Fruit fly (Drosophila melanogaster) whole organism: Measurements from ENCODE around the gene CG8838.

Experiments used
- CG8478 ChIP-seq: fragments of >200 bp; optimal IDR thresholded peaks from 2 replicates; lab custom pipeline; 2018; ENCODE audit warnings: inconsistent platforms
- Dll ChIP-seq: fragments of >200 bp; optimal IDR thresholded peaks from 2 replicates; lab custom pipeline; 2017
- EcR ChIP-seq, 2 experiments: fragments of >200 bp; optimal IDR thresholded peaks; 2 replicates each; lab custom pipeline; 2017; ENCODE audit warnings: missing biosample characterization in 2 of 2, missing genetic modification characterization in 2 of 2, missing genetic modification reagents in 2 of 2
- pan ChIP-seq: fragments of >200 bp; optimal IDR thresholded peaks from 2 replicates; lab custom pipeline; 2017
- psq ChIP-seq: fragments of >200 bp; optimal IDR thresholded peaks from 2 replicates; lab custom pipeline; 2017
- usp ChIP-seq: fragments of >200 bp; optimal IDR thresholded peaks from 2 replicates; lab custom pipeline; 2017; ENCODE audit warnings: missing biosample characterization, missing genetic modification characterization, mixed read lengths

CG8838 gene

DNA sequence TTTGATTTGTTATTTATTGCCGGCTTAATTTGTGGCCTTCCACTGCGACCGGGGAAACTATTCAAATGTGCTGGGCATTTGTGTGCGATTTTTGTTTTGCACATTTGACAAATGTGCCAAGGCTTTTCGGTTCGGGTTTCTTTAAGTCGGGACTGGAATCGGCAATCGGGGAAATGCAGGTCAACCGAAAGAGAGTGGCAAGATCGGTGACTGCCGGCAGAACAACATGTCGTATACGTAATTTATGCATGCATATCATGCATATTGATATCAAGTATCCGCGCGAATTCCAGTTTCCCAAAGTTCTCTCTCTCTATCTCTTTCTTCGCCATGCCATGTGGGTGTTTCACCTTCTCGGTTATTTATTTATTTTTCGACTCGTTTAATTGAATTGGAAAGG, 15.1 kb upstream of the CG8838 start:
- TF ChIP-seq Dll (lab: Kevin White, UChicago), result no peak
- TF ChIP-seq psq (lab: Kevin White, UChicago), result no peak
- TF ChIP-seq EcR (GFP tag; optimal IDR thresholded peaks at IDR 0.05; lab: Kevin White, UChicago), result no peak
- no peak for TF ChIP-seq CG8478
- TF ChIP-seq pan (lab: Kevin White, UChicago), result no peak
- no peak for TF ChIP-seq usp (GFP tag; lab: Kevin White, UChicago)

DNA sequence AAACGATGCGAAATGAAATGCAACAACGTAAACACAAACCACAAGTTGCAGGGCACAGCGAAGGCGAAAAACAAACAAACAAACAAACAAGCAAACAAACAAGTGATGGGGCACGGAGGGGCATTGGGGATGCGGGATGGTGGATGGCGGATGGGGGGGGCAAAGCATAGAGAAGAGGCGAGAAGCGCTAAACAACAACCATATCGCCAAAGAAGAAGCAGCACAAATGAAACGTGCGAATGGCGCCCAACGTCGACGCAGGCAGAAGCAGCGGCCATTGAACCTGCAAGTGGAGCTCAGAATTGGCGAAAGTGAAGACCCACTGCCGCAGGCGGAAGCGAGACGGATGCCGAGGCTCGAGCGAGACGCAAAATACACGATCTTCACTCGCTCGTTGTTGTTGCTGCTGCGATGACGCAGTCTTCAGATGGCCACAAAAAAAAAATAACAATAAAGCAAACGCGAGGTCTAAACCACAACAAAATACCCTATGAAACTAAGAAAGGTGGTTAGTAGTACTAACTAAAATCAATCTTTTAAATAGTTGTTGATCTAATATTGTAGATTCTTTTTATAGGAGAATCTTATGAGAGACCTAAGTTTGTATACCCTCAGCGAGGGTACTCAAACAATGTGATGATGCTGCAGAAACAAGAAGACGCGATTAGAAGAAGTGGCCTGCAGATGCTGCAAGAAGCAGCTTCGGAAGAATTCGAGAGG, 11.5 kb upstream of the CG8838 start:
- TF ChIP-seq usp (GFP tag; lab: Kevin White, UChicago) (no peak), CG8478 (no peak), psq (lab: Kevin White, UChicago) (no peak), EcR (GFP tag; optimal IDR thresholded peaks at IDR 0.05; lab: Kevin White, UChicago) (peak; percentile 91 to 97), Dll (lab: Kevin White, UChicago) (peak; percentile 14), pan (lab: Kevin White, UChicago) (no peak)

DNA sequence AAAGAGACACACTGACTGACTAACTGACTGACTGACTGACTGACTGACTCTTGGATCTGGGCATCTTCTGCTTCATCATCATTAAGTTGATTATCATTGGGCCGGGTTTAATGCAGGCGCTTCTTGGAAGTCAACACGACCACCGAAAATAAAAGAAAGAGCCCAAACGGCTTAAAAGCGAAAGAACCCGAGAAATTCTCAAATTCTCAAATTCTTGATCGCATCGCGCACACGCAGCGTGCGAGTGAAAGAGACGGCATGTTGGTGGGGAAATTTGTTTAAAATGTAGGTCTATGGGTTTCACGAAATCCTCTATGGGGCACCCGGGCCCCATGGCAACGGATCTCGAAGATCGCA, 11.0 kb upstream of the CG8838 start:
- TF ChIP-seq pan (lab: Kevin White, UChicago), result no peak
- no peak for TF ChIP-seq usp (GFP tag; lab: Kevin White, UChicago)
- no peak for TF ChIP-seq EcR (GFP tag; optimal IDR thresholded peaks at IDR 0.05; lab: Kevin White, UChicago)
- TF ChIP-seq CG8478, result no peak
- TF ChIP-seq Dll (lab: Kevin White, UChicago), result no peak
- TF ChIP-seq psq (lab: Kevin White, UChicago), result no peak

DNA sequence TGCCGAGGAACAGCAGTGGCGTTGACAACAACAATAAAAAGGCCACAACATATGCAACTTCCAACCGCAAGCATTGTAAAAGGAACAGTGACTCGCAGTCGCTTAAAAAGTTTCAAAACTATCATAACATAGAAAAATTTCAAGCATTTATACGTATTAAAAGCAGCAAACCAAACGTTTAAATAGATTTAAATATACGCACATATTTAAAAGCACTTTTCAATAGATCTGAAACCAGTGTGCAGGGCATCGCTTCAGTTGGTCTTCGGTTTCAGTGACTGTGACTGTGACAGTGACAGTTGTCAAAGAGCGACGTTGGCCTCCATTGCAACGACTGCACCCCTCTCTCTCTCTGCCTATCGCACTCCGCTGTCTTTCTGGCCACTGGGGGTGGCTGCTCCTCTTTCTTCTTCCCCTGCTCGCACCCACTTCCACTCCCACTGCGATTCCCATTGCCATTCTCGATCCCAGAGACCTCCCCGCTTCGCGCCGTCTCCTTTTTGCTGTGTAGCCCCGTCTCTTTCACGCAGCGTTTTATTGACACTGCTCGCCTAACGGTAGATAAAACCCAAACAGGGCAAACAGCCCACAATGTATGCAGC, 9.2 kb upstream of the CG8838 start:
- TF ChIP-seq usp (GFP tag; lab: Kevin White, UChicago), result no peak
- no peak for TF ChIP-seq EcR (GFP tag; optimal IDR thresholded peaks at IDR 0.05; lab: Kevin White, UChicago)
- TF ChIP-seq Dll (lab: Kevin White, UChicago), result no peak
- TF ChIP-seq CG8478, result no peak
- TF ChIP-seq psq (lab: Kevin White, UChicago), result no peak
- no peak for TF ChIP-seq pan (lab: Kevin White, UChicago)

DNA sequence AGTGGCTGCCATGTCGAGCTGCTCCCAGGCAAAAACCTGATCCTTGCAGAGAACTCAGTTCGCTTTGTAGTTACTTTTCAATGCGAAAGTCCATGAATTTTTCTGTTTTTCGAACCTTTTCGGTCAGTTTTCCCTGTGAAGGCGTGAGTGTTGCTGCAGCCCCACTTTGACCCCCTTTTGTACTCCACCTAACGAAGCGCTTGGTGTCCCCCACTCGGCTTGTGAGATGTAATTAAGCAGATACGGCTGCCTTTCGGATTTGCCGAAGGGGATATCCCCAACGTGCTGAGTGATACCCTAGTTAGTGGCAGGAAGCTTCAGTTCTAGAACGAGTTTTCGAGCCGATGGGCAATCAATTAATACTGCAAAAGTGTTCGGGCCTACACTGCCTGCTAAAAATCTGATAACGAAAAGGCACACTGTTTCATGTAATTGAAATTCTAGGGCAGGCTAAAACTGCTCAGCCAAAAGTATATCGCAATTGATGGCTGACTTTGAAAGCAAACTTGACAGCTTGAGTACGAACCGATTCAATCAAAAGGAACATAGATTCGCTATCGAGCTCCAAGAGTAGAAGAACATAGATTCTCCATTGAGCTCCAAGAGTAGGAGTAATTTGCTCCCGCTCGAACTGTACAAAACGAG, 5.7 kb upstream of the CG8838 start:
- TF ChIP-seq EcR (GFP tag; optimal IDR thresholded peaks at IDR 0.05; lab: Kevin White, UChicago), result no peak

DNA sequence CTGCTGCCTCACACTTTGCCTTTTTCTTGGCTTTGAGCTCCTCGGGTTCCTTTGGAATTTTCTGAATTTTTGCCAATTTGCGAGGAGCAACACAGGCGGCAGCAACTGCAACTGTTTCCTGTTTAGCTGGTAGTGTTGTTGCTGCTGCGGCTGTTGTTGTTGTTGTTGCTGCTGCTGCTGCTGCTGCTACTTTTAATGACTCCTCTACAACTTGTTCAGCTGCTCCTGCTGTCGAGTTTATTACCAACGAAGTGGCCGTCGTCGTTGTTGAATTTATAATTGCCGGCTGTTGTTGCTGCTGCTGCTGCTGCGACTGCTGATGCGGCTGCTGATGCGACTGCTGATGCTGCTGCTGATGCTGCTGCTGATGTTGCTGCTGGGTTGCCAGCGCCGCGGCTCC, 4.5 kb upstream of the CG8838 start:
- TF ChIP-seq Dll (lab: Kevin White, UChicago) (no peak), pan (lab: Kevin White, UChicago) (no peak), CG8478 (no peak), psq (lab: Kevin White, UChicago) (no peak), usp (GFP tag; lab: Kevin White, UChicago) (no peak), EcR (GFP tag; optimal IDR thresholded peaks at IDR 0.05; lab: Kevin White, UChicago) (no peak)

DNA sequence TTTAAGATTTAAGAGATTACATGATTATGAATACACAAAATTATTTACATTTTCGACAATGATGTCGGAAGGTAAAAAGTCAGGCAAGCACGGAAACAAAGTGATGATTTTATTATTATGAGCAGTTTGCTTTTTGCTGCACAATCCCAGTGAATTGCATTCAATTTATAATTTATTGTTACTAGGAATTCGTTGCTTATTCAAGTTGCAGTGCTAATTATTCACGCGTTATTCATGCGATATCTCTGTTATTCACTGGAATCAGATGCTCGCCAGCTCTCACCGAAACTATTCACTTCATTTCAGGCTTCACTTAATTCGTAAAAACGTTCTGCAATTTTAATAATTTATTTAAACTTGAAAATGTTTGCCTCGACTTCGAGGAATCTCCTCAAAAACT, 3.7 kb upstream of the CG8838 start:
- TF ChIP-seq usp (GFP tag; lab: Kevin White, UChicago) (no peak), CG8478 (no peak), pan (lab: Kevin White, UChicago) (no peak), Dll (lab: Kevin White, UChicago) (no peak), EcR (GFP tag; optimal IDR thresholded peaks at IDR 0.05; lab: Kevin White, UChicago) (no peak), psq (lab: Kevin White, UChicago) (no peak)

DNA sequence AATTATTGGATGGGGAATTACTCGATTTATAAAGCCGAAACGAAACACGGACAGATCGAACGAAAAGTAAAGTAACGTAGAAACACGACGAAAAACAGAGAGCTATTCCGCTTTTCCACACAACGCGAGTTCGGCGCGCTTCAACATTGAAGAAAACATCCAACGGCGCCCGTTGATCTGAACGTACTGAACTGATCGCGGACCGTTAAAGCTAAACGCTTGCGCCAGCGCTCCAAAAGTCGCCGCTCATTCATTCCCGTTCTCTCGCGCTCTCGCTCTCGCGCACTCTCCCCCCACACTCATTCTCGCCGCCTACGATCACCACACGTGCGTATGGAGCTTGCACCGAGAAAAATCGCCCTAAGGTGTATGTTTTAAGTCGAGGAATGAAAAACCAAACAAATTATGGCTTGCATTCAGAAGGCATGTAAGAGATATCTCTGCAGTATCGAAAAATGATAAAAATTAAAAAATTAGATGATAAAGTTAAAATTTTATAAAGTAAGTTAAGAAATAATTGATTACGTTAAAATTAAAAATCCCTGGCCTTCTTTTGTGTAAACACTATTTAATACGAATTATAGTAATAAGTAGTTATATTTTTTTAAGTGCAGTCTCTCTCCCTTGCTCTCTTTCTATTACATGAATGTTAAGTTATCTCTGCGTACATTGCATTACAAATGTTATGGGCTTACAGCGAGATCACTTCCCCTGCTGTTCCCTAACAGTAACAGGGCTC, 2.6 kb upstream of the CG8838 start, which contains the start of gene E23:
E23 (minus strand) TSS at position 188 of the 739 bp plus-strand sequence.
- TF ChIP-seq psq (lab: Kevin White, UChicago) (no peak), pan (lab: Kevin White, UChicago) (no peak), EcR (GFP tag; optimal IDR thresholded peaks at IDR 0.05; lab: Kevin White, UChicago) (no peak), Dll (lab: Kevin White, UChicago) (no peak), CG8478 (no peak), usp (GFP tag; lab: Kevin White, UChicago) (no peak)

DNA sequence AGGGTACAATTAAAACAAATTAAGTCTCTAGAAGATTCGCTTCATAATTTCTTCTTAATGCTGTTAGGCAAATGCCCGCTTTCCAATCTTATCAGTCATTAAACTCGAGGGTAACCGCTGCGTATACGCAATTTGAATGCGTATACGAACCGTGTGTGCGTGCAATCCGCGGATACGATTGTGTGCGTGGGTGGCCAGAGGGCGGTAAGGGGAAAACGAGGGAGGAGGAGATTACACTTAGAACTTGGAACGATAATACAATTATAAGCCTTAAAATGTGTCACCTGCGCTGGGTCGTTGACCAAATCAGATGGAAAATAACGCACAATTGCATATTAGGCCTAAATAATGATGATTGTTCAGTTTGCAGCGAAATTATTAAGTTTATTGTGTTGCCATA, 1.7 kb upstream of the CG8838 start:
- TF ChIP-seq CG8478 (no peak), Dll (lab: Kevin White, UChicago) (no peak), usp (GFP tag; lab: Kevin White, UChicago) (no peak), psq (lab: Kevin White, UChicago) (no peak), EcR (GFP tag; optimal IDR thresholded peaks at IDR 0.05; lab: Kevin White, UChicago) (no peak), pan (lab: Kevin White, UChicago) (no peak)

DNA sequence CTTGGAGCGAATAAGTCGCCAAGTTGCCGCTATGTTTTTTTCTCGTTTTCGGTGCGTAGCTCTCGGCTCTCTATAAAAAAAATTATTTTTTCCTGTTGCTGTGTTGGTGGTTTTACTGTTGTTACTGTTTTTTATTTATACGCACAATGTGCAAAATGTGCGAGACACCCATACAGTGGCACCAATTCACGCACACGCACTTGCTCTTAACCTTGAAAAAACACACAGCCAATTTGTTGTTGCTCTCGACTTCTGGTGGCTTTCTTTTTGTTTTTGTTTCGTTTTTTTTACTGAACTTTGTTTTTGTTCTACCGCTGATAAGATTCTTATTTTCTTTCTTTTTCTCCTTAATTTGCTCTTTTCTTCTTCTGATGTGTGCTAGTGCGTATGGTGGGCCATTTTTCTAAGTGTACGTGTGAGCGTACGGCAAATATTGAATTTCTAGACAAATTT, 1.2 kb upstream of the CG8838 start:
- TF ChIP-seq Dll (lab: Kevin White, UChicago), result no peak
- TF ChIP-seq pan (lab: Kevin White, UChicago), result no peak
- no peak for TF ChIP-seq CG8478
- TF ChIP-seq EcR (GFP tag; optimal IDR thresholded peaks at IDR 0.05; lab: Kevin White, UChicago), result no peak
- TF ChIP-seq psq (lab: Kevin White, UChicago), result no peak
- TF ChIP-seq usp (GFP tag; lab: Kevin White, UChicago), result no peak

DNA sequence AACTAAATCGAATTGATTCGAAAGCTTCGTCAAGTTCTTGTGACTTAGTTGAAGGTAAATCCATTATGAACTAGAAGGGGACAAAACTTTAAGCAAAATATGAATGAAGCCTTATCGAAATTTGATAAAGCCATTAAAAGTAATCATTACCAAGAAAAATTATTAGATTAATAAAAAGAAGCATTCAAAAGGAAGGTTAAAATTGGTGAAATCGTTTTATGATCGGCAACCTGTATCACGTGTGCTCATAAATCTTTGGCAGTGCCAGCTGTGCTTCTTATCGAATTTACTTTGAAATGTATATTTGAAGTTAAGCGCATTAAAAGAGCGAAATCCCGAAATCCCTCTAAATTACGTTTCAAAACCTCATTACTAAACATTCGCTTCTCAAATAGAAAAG, 4.4 kb downstream of the CG8838 start:
- TF ChIP-seq usp (GFP tag; lab: Kevin White, UChicago) (no peak), psq (lab: Kevin White, UChicago) (no peak)
